Worm (Caenorhabditis elegans) whole organism, late embryonic: ENCODE results near the gene irld-22.

Source experiments
- ama-1 ChIP-seq: fragments of 150-350 bp; optimal IDR thresholded peaks from 2 replicates; lab custom pipeline; 2014
- ceh-24 ChIP-seq: sonication (generic microtip); optimal IDR thresholded peaks from 2 replicates; lab custom pipeline; 2016; ENCODE audit warnings: mild to moderate bottlenecking, missing genetic modification characterization, missing compliant biosample characterization
- ceh-34 ChIP-seq: sonication (generic microtip); optimal IDR thresholded peaks from 2 replicates; lab custom pipeline; 2016; ENCODE audit warnings: mild to moderate bottlenecking, missing genetic modification characterization, missing compliant biosample characterization
- dmd-4 ChIP-seq: sonication (generic microtip); optimal IDR thresholded peaks from 2 replicates; lab custom pipeline; 2016; ENCODE audit warnings: borderline replicate concordance, missing genetic modification characterization, missing compliant biosample characterization
- dve-1 ChIP-seq: sonication (generic microtip); optimal IDR thresholded peaks from 2 replicates; lab custom pipeline; 2017; ENCODE audit warnings: antibody characterized with exemption, mild to moderate bottlenecking, missing genetic modification characterization, missing compliant biosample characterization
- hlh-30 ChIP-seq: sonication (generic microtip); optimal IDR thresholded peaks from 2 replicates; lab custom pipeline; 2017; ENCODE audit warnings: antibody characterized with exemption, missing genetic modification characterization, missing compliant biosample characterization; ENCODE audit not compliant: insufficient read depth
- lim-6 ChIP-seq: sonication (generic microtip); optimal IDR thresholded peaks from 2 replicates; lab custom pipeline; 2016; ENCODE audit warnings: missing genetic modification characterization, missing compliant biosample characterization
- nfya-1 ChIP-seq: sonication (generic microtip); optimal IDR thresholded peaks from 2 replicates; lab custom pipeline; 2017; ENCODE audit warnings: missing genetic modification characterization, mild to moderate bottlenecking, missing compliant biosample characterization, antibody characterized with exemption, moderate library complexity
- pha-4 ChIP-seq: fragments of 150-350 bp; optimal IDR thresholded peaks from 2 replicates; lab custom pipeline; 2018; ENCODE audit warnings: missing biosample characterization, missing genetic modification reagents, missing genetic modification characterization
- pqm-1 ChIP-seq: sonication (generic microtip); optimal IDR thresholded peaks from 2 replicates; lab custom pipeline; 2016; ENCODE audit warnings: missing genetic modification characterization, missing compliant biosample characterization
- ztf-16 ChIP-seq: sonication (generic microtip); optimal IDR thresholded peaks from 2 replicates; lab custom pipeline; 2017; ENCODE audit warnings: missing genetic modification characterization, missing compliant biosample characterization

DNA sequence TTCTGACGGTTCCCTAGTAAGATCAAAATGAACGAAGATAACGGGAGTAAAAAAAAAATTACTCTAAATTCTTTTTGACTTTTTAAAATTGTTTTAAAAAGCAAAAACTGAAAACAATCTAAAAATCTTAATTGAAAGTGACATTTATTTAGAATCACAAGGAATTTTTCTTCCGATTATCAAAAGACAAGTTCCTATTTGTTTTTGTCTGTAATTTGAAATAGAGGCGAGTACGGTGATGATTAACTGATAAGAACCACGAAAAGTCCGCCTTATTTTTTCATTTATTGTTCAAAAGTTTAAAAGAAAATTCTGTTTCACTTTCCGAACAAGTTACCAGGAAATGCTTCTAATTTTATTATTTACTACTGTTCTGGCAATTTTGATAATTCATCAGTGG, 49.7 kb upstream of the irld-22 start, which contains the start of gene dach-1:
- no peak for TF ChIP-seq ceh-24 (tag; lab: Kevin White, UChicago)
- no peak for TF ChIP-seq dmd-4 (tag; lab: Kevin White, UChicago)
- TF ChIP-seq pha-4 (tag; lab: Kevin White, UChicago), result no peak
- TF ChIP-seq nfya-1 (tag; lab: Kevin White, UChicago), result no peak
- no peak for TF ChIP-seq hlh-30 (tag; lab: Kevin White, UChicago)
- no peak for TF ChIP-seq dve-1
- TF ChIP-seq lim-6 (tag; lab: Kevin White, UChicago), result no peak
- TF ChIP-seq ama-1, result no peak
- no peak for TF ChIP-seq pqm-1
- no peak for TF ChIP-seq ztf-16
- no peak for TF ChIP-seq ceh-34
